Fruit fly (Drosophila melanogaster) whole organism, embryonic: Measurements from ENCODE around the gene waw.

Source experiments
- CG15601 ChIP-seq: fragments of 200-800 bp; sonication (Bioruptor generic); optimal IDR thresholded peaks from 3 replicates; lab custom pipeline; 2019; ENCODE audit warnings: missing biosample characterization, mild to moderate bottlenecking, missing genetic modification characterization, moderate library complexity
- CG31441 ChIP-seq: fragments of 200-800 bp; sonication (Bioruptor generic); IDR thresholded peaks from 2 replicates; pipeline ENCODE4 v1.3.6; 2022; ENCODE audit warnings: missing biosample characterization, missing genetic modification characterization
- CG6272 ChIP-seq: fragments of 200-800 bp; sonication (Bioruptor generic); IDR thresholded peaks from 2 replicates; pipeline ENCODE4 v1.3.6; 2022; ENCODE audit warnings: missing biosample characterization, missing genetic modification characterization
- Lpt ChIP-seq: fragments of >200 bp; optimal IDR thresholded peaks from 2 replicates; lab custom pipeline; 2018; ENCODE audit warnings: missing biosample characterization, missing genetic modification characterization
- MTF-1 ChIP-seq: fragments of 200-800 bp; sonication (Bioruptor generic); optimal IDR thresholded peaks from 2 replicates; lab custom pipeline; 2018; ENCODE audit warnings: missing biosample characterization, mild to moderate bottlenecking, missing genetic modification characterization, borderline replicate concordance
- corto ChIP-seq: fragments of 200-800 bp; sonication (Bioruptor generic); optimal IDR thresholded peaks from 2 replicates; lab custom pipeline; 2016; ENCODE audit warnings: missing biosample characterization, mild to moderate bottlenecking, missing genetic modification characterization, moderate library complexity
- gt ChIP-seq: fragments of 200-800 bp; sonication (Bioruptor generic); IDR thresholded peaks from 2 replicates; pipeline ENCODE4 v1.3.6; 2022; ENCODE audit warnings: missing biosample characterization, missing genetic modification characterization

DNA sequence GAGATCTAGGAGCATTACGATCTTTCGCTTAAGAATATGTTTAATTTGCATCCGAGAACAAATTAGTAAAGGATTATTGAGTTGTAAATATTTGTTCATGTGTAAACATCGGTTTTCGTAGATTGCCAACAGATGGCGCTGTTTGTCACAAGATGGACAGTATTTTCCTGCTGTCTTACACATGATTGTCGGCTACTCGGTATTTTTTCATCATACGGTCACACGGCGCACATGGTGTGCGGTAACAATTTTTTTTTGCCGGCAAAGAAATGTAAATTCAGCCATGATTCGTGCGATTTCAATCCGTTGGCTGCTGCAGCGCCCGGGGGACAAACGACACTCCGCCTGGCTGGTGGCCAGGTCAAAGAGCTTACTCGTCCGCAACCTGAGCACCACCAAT, at the start of gene waw, which contains the start of gene bbx:
- TF ChIP-seq Lpt (GFP tag; lab: Kevin White, UChicago) (no peak), corto (no peak), CG31441 (no peak), CG6272 (GFP tag; lab: Robert Waterston, UW) (no peak), gt (no peak), MTF-1 (GFP tag; lab: Kevin White, UChicago) (peak; percentile 11), CG15601 (tag; lab: Kevin White, UChicago) (peak; percentile 48)
